Fruit fly (Drosophila melanogaster) whole organism, embryonic: Measurements from ENCODE around the gene MtnE.

Source experiments
- ATbp ChIP-seq: fragments of 200-800 bp; sonication (Bioruptor generic); optimal IDR thresholded peaks from 2 replicates; lab custom pipeline; 2017; ENCODE audit warnings: missing biosample characterization, mild to moderate bottlenecking, missing genetic modification characterization, missing genetic modification reagents
- Atf-2 ChIP-seq: fragments of 200-800 bp; sonication (Bioruptor generic); optimal IDR thresholded peaks from 2 replicates; lab custom pipeline; 2016; ENCODE audit warnings: missing biosample characterization, missing genetic modification characterization
- BEAF-32 ChIP-seq: fragments of 200-800 bp; sonication (Bioruptor generic); optimal IDR thresholded peaks from 3 replicates; lab custom pipeline; 2017; ENCODE audit warnings: missing biosample characterization, missing genetic modification characterization, mild to moderate bottlenecking, moderate library complexity, missing genetic modification reagents
- CG12236 ChIP-seq: fragments of 200-800 bp; sonication (Bioruptor generic); optimal IDR thresholded peaks from 2 replicates; lab custom pipeline; 2016; ENCODE audit warnings: missing biosample characterization, missing genetic modification characterization
- CG12744 ChIP-seq: fragments of 200-800 bp; sonication (Bioruptor generic); optimal IDR thresholded peaks from 2 replicates; lab custom pipeline; 2016; ENCODE audit warnings: missing biosample characterization, missing genetic modification characterization
- CG14860 ChIP-seq: fragments of 200-800 bp; sonication (Bioruptor generic); IDR thresholded peaks from 3 replicates; pipeline ENCODE4 v1.3.6; 2022; ENCODE audit warnings: missing biosample characterization, missing genetic modification characterization; ENCODE audit not compliant: partially characterized antibody
- CG1602 ChIP-seq: fragments of 200-800 bp; sonication (Bioruptor generic); optimal IDR thresholded peaks from 3 replicates; lab custom pipeline; 2016; ENCODE audit warnings: missing biosample characterization, missing genetic modification characterization
- CG17186 ChIP-seq: fragments of 200-800 bp; sonication (Bioruptor generic); optimal IDR thresholded peaks from 3 replicates; lab custom pipeline; 2017; ENCODE audit warnings: missing biosample characterization, missing genetic modification reagents, missing genetic modification characterization
- CG18262 ChIP-seq: fragments of 200-800 bp; optimal IDR thresholded peaks from 3 replicates; lab custom pipeline; 2019; ENCODE audit warnings: missing biosample characterization, mild to moderate bottlenecking, missing genetic modification characterization, moderate library complexity
- CG2116 ChIP-seq: fragments of 200-800 bp; sonication (Bioruptor generic); optimal IDR thresholded peaks from 3 replicates; lab custom pipeline; 2018; ENCODE audit warnings: missing biosample characterization, mild to moderate bottlenecking, missing genetic modification characterization
- CG3407 ChIP-seq: fragments of 200-800 bp; sonication (Bioruptor generic); optimal IDR thresholded peaks from 2 replicates; lab custom pipeline; 2018; ENCODE audit warnings: missing biosample characterization, mild to moderate bottlenecking, missing genetic modification characterization
- CG4328 ChIP-seq: fragments of 200-800 bp; sonication (Bioruptor generic); optimal IDR thresholded peaks from 3 replicates; lab custom pipeline; 2017; ENCODE audit warnings: missing biosample characterization, missing genetic modification reagents, missing genetic modification characterization
- CG4360 ChIP-seq: fragments of 200-800 bp; sonication (Bioruptor generic); IDR thresholded peaks from 2 replicates; pipeline ENCODE4 v1.3.6; 2022; ENCODE audit warnings: missing biosample characterization, missing genetic modification characterization
- CG4424 ChIP-seq: fragments of 200-800 bp; sonication (Bioruptor generic); optimal IDR thresholded peaks from 3 replicates; lab custom pipeline; 2016; ENCODE audit warnings: missing biosample characterization, missing genetic modification characterization
- CG4854 ChIP-seq: fragments of 200-800 bp; sonication (Bioruptor generic); optimal IDR thresholded peaks from 2 replicates; lab custom pipeline; 2016; ENCODE audit warnings: missing biosample characterization, missing genetic modification characterization, inconsistent platforms
- CG5180 ChIP-seq: fragments of 200-800 bp; sonication (Bioruptor generic); optimal IDR thresholded peaks from 3 replicates; lab custom pipeline; 2017; ENCODE audit warnings: missing biosample characterization, missing genetic modification characterization, mild to moderate bottlenecking, moderate library complexity, missing genetic modification reagents
- CG5953 ChIP-seq: fragments of 200-800 bp; sonication (Bioruptor generic); IDR thresholded peaks from 2 replicates; pipeline ENCODE4 v1.3.6; 2022; ENCODE audit warnings: missing biosample characterization, missing genetic modification characterization
- CG6689 ChIP-seq: fragments of 200-800 bp; sonication (Bioruptor generic); IDR thresholded peaks from 2 replicates; pipeline ENCODE4 v1.3.6; 2022; ENCODE audit warnings: missing biosample characterization, missing genetic modification characterization
- CG6854 ChIP-seq: fragments of 200-800 bp; sonication (Bioruptor generic); optimal IDR thresholded peaks from 3 replicates; lab custom pipeline; 2017; ENCODE audit warnings: missing biosample characterization, mild to moderate bottlenecking, missing genetic modification characterization
- CkIIα-i1 ChIP-seq: fragments of 200-800 bp; sonication (Bioruptor generic); IDR thresholded peaks from 2 replicates; pipeline ENCODE4 v1.3.6; 2022; ENCODE audit warnings: missing biosample characterization, missing genetic modification characterization
- Dll ChIP-seq: fragments of 200-800 bp; sonication (Bioruptor generic); IDR thresholded peaks from 4 replicates; pipeline ENCODE4 v1.3.6; 2022; ENCODE audit warnings: missing biosample characterization, missing genetic modification characterization; ENCODE audit not compliant: partially characterized antibody
- H15 ChIP-seq: fragments of 200-800 bp; sonication (Bioruptor generic); IDR thresholded peaks from 3 replicates; pipeline ENCODE4 v1.3.6; 2022; ENCODE audit warnings: missing biosample characterization, missing genetic modification characterization
- HHEX ChIP-seq: fragments of 200-800 bp; sonication (Bioruptor generic); optimal IDR thresholded peaks from 3 replicates; lab custom pipeline; 2017; ENCODE audit warnings: missing biosample characterization, mild to moderate bottlenecking, missing genetic modification characterization, missing genetic modification reagents
- HLH54F ChIP-seq: fragments of 200-800 bp; sonication (Bioruptor generic); optimal IDR thresholded peaks from 3 replicates; lab custom pipeline; 2016; ENCODE audit warnings: missing biosample characterization, missing genetic modification characterization
- Hmr ChIP-seq: fragments of 200-800 bp; sonication (Bioruptor generic); optimal IDR thresholded peaks from 3 replicates; lab custom pipeline; 2017; ENCODE audit warnings: mild to moderate bottlenecking, missing biosample characterization, missing genetic modification reagents, missing genetic modification characterization
- Hr78 ChIP-seq, 2 experiments: fragments of 200-800 bp in 1 of 2; fragments of >200 bp in 1 of 2; sonication (Bioruptor generic) in 1 of 2; optimal IDR thresholded peaks; 2 replicates each; lab custom pipeline; 2017 to 2019; ENCODE audit warnings: missing biosample characterization in 2 of 2, missing genetic modification characterization in 2 of 2, mild to moderate bottlenecking in 1 of 2, moderate library complexity in 1 of 2
- Hsf ChIP-seq: fragments of 200-800 bp; sonication (Bioruptor generic); optimal IDR thresholded peaks from 3 replicates; lab custom pipeline; 2016; ENCODE audit warnings: missing biosample characterization, missing genetic modification characterization
- Scr ChIP-seq: fragments of 200-800 bp; sonication (Bioruptor generic); IDR thresholded peaks from 2 replicates; pipeline ENCODE4 v1.3.6; 2022; ENCODE audit warnings: missing biosample characterization, missing genetic modification characterization; ENCODE audit not compliant: partially characterized antibody
- Sry-β ChIP-seq: fragments of 200-800 bp; sonication (Bioruptor generic); optimal IDR thresholded peaks from 2 replicates; lab custom pipeline; 2018; ENCODE audit warnings: missing biosample characterization, mild to moderate bottlenecking, missing genetic modification characterization, moderate library complexity
- Tbp ChIP-seq: fragments of >200 bp; optimal IDR thresholded peaks from 2 replicates; lab custom pipeline; 2018; ENCODE audit warnings: missing biosample characterization, missing genetic modification characterization
- abd-A ChIP-seq: fragments of 200-800 bp; sonication (Bioruptor generic); optimal IDR thresholded peaks from 3 replicates; lab custom pipeline; 2019; ENCODE audit warnings: missing biosample characterization, mild to moderate bottlenecking, missing genetic modification characterization, moderate library complexity
- ase ChIP-seq: fragments of 200-800 bp; sonication (Bioruptor generic); IDR thresholded peaks from 3 replicates; pipeline ENCODE4 v1.3.6; 2022; ENCODE audit warnings: missing biosample characterization, missing genetic modification characterization
- bbx ChIP-seq: fragments of 200-800 bp; sonication (Bioruptor generic); IDR thresholded peaks from 2 replicates; pipeline ENCODE4 v1.3.6; 2022; ENCODE audit warnings: missing biosample characterization, missing genetic modification characterization; ENCODE audit not compliant: partially characterized antibody
- bigmax ChIP-seq: fragments of 200-800 bp; sonication (Bioruptor generic); optimal IDR thresholded peaks from 2 replicates; lab custom pipeline; 2018; ENCODE audit warnings: missing biosample characterization, mild to moderate bottlenecking, missing genetic modification characterization
- br ChIP-seq: fragments of >200 bp; optimal IDR thresholded peaks from 2 replicates; lab custom pipeline; 2017
- ci ChIP-seq: fragments of 200-800 bp; sonication (Bioruptor generic); IDR thresholded peaks from 3 replicates; pipeline ENCODE4 v1.3.6; 2022; ENCODE audit warnings: missing biosample characterization, missing genetic modification characterization
- crc ChIP-seq: fragments of 200-800 bp; sonication (Bioruptor generic); optimal IDR thresholded peaks from 2 replicates; lab custom pipeline; 2016; ENCODE audit warnings: missing biosample characterization, missing genetic modification characterization
- gro ChIP-seq: fragments of 200-800 bp; sonication (Bioruptor generic); optimal IDR thresholded peaks from 2 replicates; lab custom pipeline; 2016; ENCODE audit warnings: missing biosample characterization, missing genetic modification characterization
- her ChIP-seq: fragments of 200-800 bp; sonication (Bioruptor generic); optimal IDR thresholded peaks from 2 replicates; lab custom pipeline; 2016; ENCODE audit warnings: missing biosample characterization, missing genetic modification characterization
- lab ChIP-seq: fragments of 200-800 bp; sonication (Bioruptor generic); optimal IDR thresholded peaks from 3 replicates; lab custom pipeline; 2017; ENCODE audit warnings: missing biosample characterization, missing genetic modification characterization, mild to moderate bottlenecking, moderate library complexity, missing genetic modification reagents
- nerfin-1 ChIP-seq: fragments of 200-800 bp; sonication (Bioruptor generic); optimal IDR thresholded peaks from 3 replicates; lab custom pipeline; 2019; ENCODE audit warnings: missing biosample characterization, mild to moderate bottlenecking, missing genetic modification characterization, moderate library complexity
- pzg ChIP-seq: fragments of 200-800 bp; sonication (Bioruptor generic); optimal IDR thresholded peaks from 3 replicates; lab custom pipeline; 2018; ENCODE audit warnings: missing biosample characterization, mild to moderate bottlenecking, missing genetic modification characterization, moderate library complexity
- ro ChIP-seq: fragments of 200-800 bp; sonication (Bioruptor generic); IDR thresholded peaks from 2 replicates; pipeline ENCODE4 v1.3.6; 2022; ENCODE audit warnings: missing biosample characterization, missing genetic modification characterization
- sens ChIP-seq: fragments of 200-800 bp; sonication (Bioruptor generic); peaks from one replicate; lab custom pipeline; 2016; ENCODE audit warnings: missing biosample characterization, missing genetic modification characterization
- sim ChIP-seq: fragments of 200-800 bp; sonication (Bioruptor generic); IDR thresholded peaks from 2 replicates; pipeline ENCODE4 v1.3.6; 2022; ENCODE audit warnings: missing biosample characterization, missing genetic modification characterization
- sr ChIP-seq: fragments of 200-800 bp; sonication (Bioruptor generic); IDR thresholded peaks from 3 replicates; pipeline ENCODE4 v1.3.6; 2022; ENCODE audit warnings: missing biosample characterization, missing genetic modification characterization
- tll ChIP-seq, 2 experiments: fragments of 200-800 bp in 1 of 2; fragments of >200 bp in 1 of 2; sonication (Bioruptor generic) in 1 of 2; optimal IDR thresholded peaks; 2 replicates each; lab custom pipeline; 2017 to 2019; ENCODE audit warnings: missing biosample characterization in 2 of 2, missing genetic modification characterization in 2 of 2, mild to moderate bottlenecking in 1 of 2, moderate library complexity in 1 of 2
- unc-4 ChIP-seq: fragments of 200-800 bp; sonication (Bioruptor generic); IDR thresholded peaks from 2 replicates; pipeline ENCODE4 v1.3.6; 2022; ENCODE audit warnings: missing biosample characterization, missing genetic modification characterization; ENCODE audit not compliant: partially characterized antibody
- zf30C ChIP-seq: fragments of 200-800 bp; sonication (Bioruptor generic); optimal IDR thresholded peaks from 3 replicates; lab custom pipeline; 2018; ENCODE audit warnings: missing biosample characterization, mild to moderate bottlenecking, missing genetic modification characterization

MtnE gene

DNA sequence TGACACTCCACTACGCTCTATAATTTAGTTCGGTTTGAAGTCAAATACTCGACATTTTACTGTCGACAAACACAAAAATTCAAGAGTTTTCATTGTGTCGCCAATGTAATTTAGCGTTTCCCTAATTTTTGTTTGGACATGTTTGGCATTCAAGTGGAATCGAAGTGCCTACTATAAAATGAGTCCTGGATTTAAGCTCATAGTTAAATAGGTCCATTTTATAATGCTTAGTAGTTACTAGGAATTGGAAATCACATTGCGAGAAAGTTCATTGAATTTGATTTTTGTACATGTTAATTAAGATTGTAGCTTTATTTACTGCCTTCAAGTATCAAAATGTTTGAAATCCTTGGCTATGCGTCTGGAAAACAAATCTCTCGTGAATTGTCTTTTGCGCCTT is 19.8 kb upstream of the MtnE start, which contains the start of gene att-ORFB:
att-ORFB (minus strand) TSS at position 101 of the 400 bp plus-strand sequence.
- TF ChIP-seq CG5180 (GFP tag; lab: Kevin White, UChicago) (no peak), CG4854 (GFP tag; lab: Kevin White, UChicago) (no peak), CG6854 (no peak), CG6689 (GFP tag; lab: Robert Waterston, UW) (no peak), Atf-2 (GFP tag; lab: Kevin White, UChicago) (no peak), Hmr (GFP tag; lab: Kevin White, UChicago) (no peak), CG12744 (GFP tag; lab: Kevin White, UChicago) (no peak), CG4360 (GFP tag; lab: Robert Waterston, UW) (no peak), pzg (GFP tag; lab: Kevin White, UChicago) (no peak), CG18262 (no peak), CkIIα-i1 (GFP tag; lab: Robert Waterston, UW) (no peak), CG12236 (GFP tag; lab: Kevin White, UChicago) (no peak)

DNA sequence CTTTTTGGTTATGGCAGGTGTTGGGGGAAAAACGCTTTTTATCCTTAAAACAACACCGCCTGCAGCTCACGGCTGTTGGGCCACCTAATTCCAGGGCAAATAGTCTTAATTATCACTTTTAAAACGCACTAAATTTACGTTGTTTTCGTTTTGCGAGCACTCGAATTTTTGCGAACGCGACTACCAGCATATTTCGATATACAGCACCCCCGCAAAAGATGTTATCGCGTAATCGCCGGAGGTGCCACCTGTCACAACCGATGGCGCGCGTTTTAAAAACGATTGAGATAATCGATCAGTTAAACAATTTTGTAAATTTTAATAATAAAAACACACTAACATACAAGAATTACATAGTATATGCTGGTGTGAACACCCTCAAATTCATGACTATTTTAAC is 17.6 kb upstream of the MtnE start, which contains the start of gene Stat92E:
Stat92E (minus strand) TSS at position 219 of the 400 bp plus-strand sequence.
- TF ChIP-seq ATbp, result no peak
- no peak; the same call in 1 of the 2 replicates for TF ChIP-seq bbx (GFP tag; lab: Robert Waterston, UW)
- TF ChIP-seq CG1602 (GFP tag; lab: Kevin White, UChicago), result no peak
- peak; percentile 73 for TF ChIP-seq CG2116
- 0 out of 3 replicates have a peak, but pooled peaks have one; percentile 51 for TF ChIP-seq sr (GFP tag; lab: Robert Waterston, UW)
- TF ChIP-seq zf30C (GFP tag; lab: Kevin White, UChicago), result no peak
- TF ChIP-seq Hr78 (GFP tag; optimal IDR thresholded peaks at IDR 0.05; lab: Kevin White, UChicago), result no peak
- no peak for TF ChIP-seq Hsf
- no peak for TF ChIP-seq her
- no peak for TF ChIP-seq CG4424 (GFP tag; lab: Kevin White, UChicago)
- no peak for TF ChIP-seq abd-A (tag; lab: Kevin White, UChicago)
- no peak for TF ChIP-seq CG3407 (GFP tag; lab: Kevin White, UChicago)
- TF ChIP-seq ase, result no peak
- TF ChIP-seq Tbp (GFP tag; lab: Kevin White, UChicago), result no peak
- no peak for TF ChIP-seq br
- TF ChIP-seq gro (GFP tag; lab: Kevin White, UChicago), result no peak
- TF ChIP-seq nerfin-1 (tag; lab: Kevin White, UChicago), result no peak
- no peak for TF ChIP-seq H15 (GFP tag; lab: Robert Waterston, UW)
- peak; percentile 15; the same call in 1 of the 2 replicates for TF ChIP-seq unc-4 (GFP tag; lab: Robert Waterston, UW)
- TF ChIP-seq CG17186 (GFP tag; lab: Kevin White, UChicago), result peak; percentile 45
- TF ChIP-seq CG14860 (GFP tag; lab: Robert Waterston, UW), result 0 out of 3 replicates have a peak, but pooled peaks have one; percentile 11
- TF ChIP-seq HLH54F (GFP tag; lab: Kevin White, UChicago), result no peak
- no peak for TF ChIP-seq CG5953 (GFP tag; lab: Robert Waterston, UW)
- TF ChIP-seq Scr (GFP tag; lab: Robert Waterston, UW), result peak; percentile 37; the same call in 1 of the 2 replicates
- no peak for TF ChIP-seq sim (GFP tag; lab: Robert Waterston, UW)
- TF ChIP-seq ci (GFP tag; lab: Robert Waterston, UW), result 0 out of 3 replicates have a peak, but pooled peaks have one; percentile 6
- TF ChIP-seq lab (GFP tag; lab: Kevin White, UChicago), result no peak
- TF ChIP-seq Sry-β, result no peak
- peak; percentile 76 for TF ChIP-seq sens (GFP tag; lab: Kevin White, UChicago)
- TF ChIP-seq BEAF-32 (GFP tag; lab: Kevin White, UChicago), result peak; percentile 35
- no peak for TF ChIP-seq ro (GFP tag; lab: Robert Waterston, UW)
- TF ChIP-seq crc (GFP tag; lab: Kevin White, UChicago), result no peak
- TF ChIP-seq HHEX (GFP tag; lab: Kevin White, UChicago), result no peak
- peak; percentile 81 for TF ChIP-seq bigmax (GFP tag; lab: Kevin White, UChicago)
- TF ChIP-seq CG4328 (GFP tag; lab: Kevin White, UChicago), result no peak
- TF ChIP-seq CG4854 (GFP tag; lab: Kevin White, UChicago), result no peak
- no peak for TF ChIP-seq tll (GFP tag; optimal IDR thresholded peaks at IDR 0.05; lab: Kevin White, UChicago)
- no peak; the same call in 3 of the 4 replicates for TF ChIP-seq Dll (GFP tag; lab: Robert Waterston, UW)
